Fruit fly (Drosophila melanogaster) ovary, adult (tissue): ENCODE measurements around the gene tal-3A.

Experiments
- CG17801 ChIP-seq: fragments of 200-800 bp; optimal IDR thresholded peaks from 2 replicates; lab custom pipeline; 2019; ENCODE audit warnings: missing biosample characterization, mild to moderate bottlenecking, missing genetic modification characterization, moderate library complexity; ENCODE audit not compliant: partially characterized antibody

The tal-3A gene

DNA sequence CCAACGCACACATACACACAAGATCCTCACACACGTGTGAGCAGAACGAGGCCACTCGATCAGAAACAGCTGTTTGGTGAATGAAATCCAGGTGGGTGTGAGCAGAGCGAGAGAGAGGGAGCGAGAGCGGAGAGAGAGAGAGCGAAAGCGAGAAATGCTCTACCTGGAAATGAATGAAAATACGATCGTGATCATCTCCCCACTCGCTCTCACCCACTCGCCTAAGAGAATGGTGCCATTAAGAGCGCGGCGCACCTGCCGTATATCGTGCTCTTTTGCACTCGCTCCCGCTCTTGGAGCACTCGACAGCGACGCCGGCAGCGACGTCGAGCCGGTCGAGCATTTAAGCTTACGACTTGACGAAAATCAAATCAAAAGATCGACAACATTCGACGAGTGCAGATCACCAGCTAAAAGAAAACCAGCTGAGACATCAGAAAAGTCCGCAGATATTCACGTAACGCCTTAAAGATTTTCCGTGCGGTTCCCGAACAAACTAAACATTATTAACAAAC lies at the start of gene tal-3A, which contains the start of the genes tal-1A, tal-2A and tal-AA:
Gene tal-3A, plus strand, starts transcription at position 374 of the 515 bp plus-strand sequence.
Gene tal-1A, plus strand, starts transcription at position 374 of the 515 bp plus-strand sequence.
Gene tal-2A, plus strand, starts transcription at position 374 of the 515 bp plus-strand sequence.
Gene tal-AA, plus strand, starts transcription at position 374 of the 515 bp plus-strand sequence.
- peak; percentile 52 for TF ChIP-seq CG17801 (GFP tag; lab: Kevin White, UChicago)

- no peak for TF ChIP-seq CG17801 (GFP tag; lab: Kevin White, UChicago)
These were observed 47.9 kb upstream of the tal-3A start for dm6 chr3R:13765001-13765400.

dm6 chr3R:13765456-13765855 lies 47.5 kb upstream of the tal-3A start, which contains the start of gene CG9312:
Gene CG9312, plus strand, starts transcription at chr3R:13765756.
- no peak for TF ChIP-seq CG17801 (GFP tag; lab: Kevin White, UChicago)

- TF ChIP-seq CG17801 (GFP tag; lab: Kevin White, UChicago): no peak
These were observed 45.7 kb upstream of the tal-3A start, which contains the start of gene Cht5 for dm6 chr3R:13767239-13767638. Gene Cht5, plus strand, starts transcription at chr3R:13767549.

DNA sequence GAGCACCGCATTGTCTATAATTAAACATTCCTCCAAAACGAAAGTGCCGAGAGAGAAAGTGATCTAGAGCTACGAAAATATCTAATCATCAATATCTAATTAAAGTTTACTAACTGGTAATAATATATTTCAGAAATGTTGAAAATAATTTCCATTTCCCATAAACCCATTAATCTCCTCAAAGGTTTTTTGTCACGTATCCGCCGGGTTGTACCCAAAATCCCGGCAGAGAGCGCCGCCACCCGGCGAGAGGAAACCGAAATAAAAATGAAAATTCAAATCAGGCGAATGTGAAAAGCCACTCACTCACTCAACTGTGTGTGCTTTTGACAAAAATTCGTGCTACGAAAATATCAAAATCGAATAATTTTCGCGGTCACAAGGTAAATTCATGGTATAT lies 41.7 kb upstream of the tal-3A start, which contains the start of gene CG9297:
Gene CG9297, plus strand, starts transcription at position 301 of the 400 bp plus-strand sequence.
- TF ChIP-seq CG17801 (GFP tag; lab: Kevin White, UChicago): no peak

- no peak for TF ChIP-seq CG17801 (GFP tag; lab: Kevin White, UChicago)
These were observed 39.6 kb upstream of the tal-3A start for dm6 chr3R:13773350-13773749.

DNA sequence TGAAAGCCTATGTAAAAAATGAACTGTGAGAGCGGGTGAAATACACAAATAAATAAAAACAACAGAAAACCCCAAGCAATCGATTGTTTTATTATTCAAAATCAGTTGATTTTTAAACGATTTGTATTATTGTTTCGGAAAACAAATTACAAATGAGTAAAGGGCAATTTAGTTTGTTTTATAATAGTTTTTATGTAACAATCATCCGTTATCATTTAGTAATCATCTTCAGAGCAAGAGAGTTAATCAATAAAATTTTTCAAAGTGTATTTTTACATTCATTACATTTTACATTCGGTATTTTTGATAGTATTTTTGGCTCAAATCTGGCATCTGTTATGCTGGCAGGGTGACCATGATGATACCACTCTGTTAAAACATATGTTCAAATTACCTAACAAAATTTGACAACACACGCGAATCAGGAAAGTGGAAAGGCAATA lies 33.6 kb upstream of the tal-3A start, which contains the start of the genes CG42375 and CG9288:
Gene CG42375, plus strand, starts transcription at position 384 of the 443 bp plus-strand sequence.
Gene CG9288, plus strand, starts transcription at position 384 of the 443 bp plus-strand sequence.
- no peak for TF ChIP-seq CG17801 (GFP tag; lab: Kevin White, UChicago)

dm6 chr3R:13780769-13781168 lies 32.1 kb upstream of the tal-3A start, which contains the start of gene CG9286:
Gene CG9286, plus strand, starts transcription at chr3R:13780964.
- TF ChIP-seq CG17801 (GFP tag; lab: Kevin White, UChicago): no peak

dm6 chr3R:13782035-13782434 lies 30.9 kb upstream of the tal-3A start, which contains the start of gene Dip-B:
Gene Dip-B, plus strand, starts transcription at chr3R:13782288.
- no peak for TF ChIP-seq CG17801 (GFP tag; lab: Kevin White, UChicago)

dm6 chr3R:13782578-13782977 lies 30.3 kb upstream of the tal-3A start:
- TF ChIP-seq CG17801 (GFP tag; lab: Kevin White, UChicago): no peak

DNA sequence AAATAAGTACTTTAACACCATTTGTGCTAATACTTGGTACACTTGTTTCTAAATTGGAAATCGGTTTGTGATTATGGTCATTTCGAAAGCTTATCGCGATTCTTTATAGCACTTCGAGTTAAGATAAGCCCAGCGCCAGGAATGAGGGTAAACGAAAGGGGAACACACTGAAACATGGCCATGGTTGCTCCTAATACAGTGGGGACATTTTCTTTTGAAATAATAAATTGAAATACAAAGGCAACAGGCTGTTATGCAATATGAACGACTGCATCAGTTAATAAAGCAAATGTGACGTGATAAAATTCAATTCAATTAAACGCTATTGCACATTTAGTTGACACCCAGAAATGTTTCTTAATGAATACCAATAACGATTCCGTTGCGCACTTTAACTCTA lies 29.5 kb upstream of the tal-3A start:
- no peak for TF ChIP-seq CG17801 (GFP tag; lab: Kevin White, UChicago)

DNA sequence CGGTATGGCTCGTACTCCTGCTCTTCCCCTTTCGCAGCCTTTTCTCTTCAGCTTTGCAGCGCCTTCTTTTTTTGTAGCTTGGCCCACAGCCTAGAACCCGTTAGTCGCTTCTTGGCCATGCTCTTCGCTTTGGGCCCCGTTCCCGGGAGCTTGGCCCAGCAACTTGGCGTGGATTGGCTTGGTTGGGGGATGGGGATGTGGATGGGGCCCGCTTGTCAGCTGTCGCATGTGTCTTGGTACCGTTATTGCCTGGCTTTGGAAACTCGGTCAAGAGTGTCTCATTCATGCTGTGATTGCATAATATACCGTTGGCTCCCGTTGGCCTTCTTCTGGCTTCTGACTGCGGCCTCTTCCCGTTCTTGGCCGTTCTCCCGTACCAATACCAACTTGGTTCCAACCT lies 27.0 kb upstream of the tal-3A start:
- TF ChIP-seq CG17801 (GFP tag; lab: Kevin White, UChicago): no peak

dm6 chr3R:13788224-13788623 lies 24.7 kb upstream of the tal-3A start:
- TF ChIP-seq CG17801 (GFP tag; lab: Kevin White, UChicago): no peak

- no peak for TF ChIP-seq CG17801 (GFP tag; lab: Kevin White, UChicago)
These were observed 24.2 kb upstream of the tal-3A start for dm6 chr3R:13788672-13789071.

dm6 chr3R:13789617-13790277 lies 23.2 kb upstream of the tal-3A start:
- no peak for TF ChIP-seq CG17801 (GFP tag; lab: Kevin White, UChicago)
